Worm (Caenorhabditis elegans) whole organism, early embryonic: ENCODE measurements around the gene T27D12.6.

Experiments
- ets-7 ChIP-seq: sonication (generic microtip); optimal IDR thresholded peaks from 2 replicates; lab custom pipeline; 2016; ENCODE audit warnings: missing genotype, missing genetic modification characterization, missing compliant biosample characterization
- hmbx-1 ChIP-seq: sonication (generic microtip); optimal IDR thresholded peaks from 2 replicates; lab custom pipeline; 2016; ENCODE audit warnings: mild to moderate bottlenecking, missing genetic modification characterization, missing compliant biosample characterization

ce11 chrII:11819824-11820223 lies 15.5 kb upstream of the T27D12.6 start, which contains the start of gene Y6D1A.2:
- no peak for TF ChIP-seq hmbx-1 (tag; lab: Kevin White, UChicago)
- no peak for TF ChIP-seq ets-7 (tag; lab: Kevin White, UChicago)
